Fruit fly (Drosophila melanogaster) whole organism, embryonic: ENCODE results near the gene CG17329.
A peak's percentile ranks its signal among the peaks of the same experiment; 100 is the strongest.

Experiments used
- CG1024 ChIP-seq: fragments of 200-800 bp; sonication (Bioruptor generic); IDR thresholded peaks from 2 replicates; pipeline ENCODE4 v1.3.6; 2022; ENCODE audit warnings: missing biosample characterization, missing genetic modification characterization
- CG17912 ChIP-seq: fragments of 200-800 bp; sonication (Bioruptor generic); optimal IDR thresholded peaks from 2 replicates; lab custom pipeline; 2018; ENCODE audit warnings: missing biosample characterization, mild to moderate bottlenecking, missing genetic modification characterization
- CG2120 ChIP-seq: fragments of 200-800 bp; sonication (Bioruptor generic); optimal IDR thresholded peaks from 3 replicates; lab custom pipeline; 2016; ENCODE audit warnings: missing biosample characterization, missing genetic modification characterization
- CG4707 ChIP-seq: fragments of 200-800 bp; sonication (Bioruptor generic); optimal IDR thresholded peaks from 2 replicates; lab custom pipeline; 2018; ENCODE audit warnings: missing biosample characterization, mild to moderate bottlenecking, missing genetic modification characterization, moderate library complexity
- CG7839 ChIP-seq: fragments of 200-800 bp; sonication (Bioruptor generic); optimal IDR thresholded peaks from 3 replicates; lab custom pipeline; 2018; ENCODE audit warnings: missing biosample characterization, mild to moderate bottlenecking, missing genetic modification characterization, moderate library complexity
- CG8388 ChIP-seq: fragments of 200-800 bp; sonication (Bioruptor generic); optimal IDR thresholded peaks from 2 replicates; lab custom pipeline; 2019; ENCODE audit warnings: missing biosample characterization, mild to moderate bottlenecking, missing genetic modification characterization, moderate library complexity
- Doc2 ChIP-seq: fragments of 200-800 bp; sonication (Bioruptor generic); IDR thresholded peaks from 2 replicates; pipeline ENCODE4 v1.3.6; 2022; ENCODE audit warnings: missing biosample characterization, missing genetic modification characterization
- Ets65A ChIP-seq: fragments of 200-800 bp; sonication (Bioruptor generic); peaks from one replicate; lab custom pipeline; 2016; ENCODE audit warnings: missing biosample characterization, missing genetic modification characterization
- Hr78 ChIP-seq, 2 experiments: fragments of 200-800 bp in 1 of 2; fragments of >200 bp in 1 of 2; sonication (Bioruptor generic) in 1 of 2; optimal IDR thresholded peaks; 2 replicates each; lab custom pipeline; 2017 to 2019; ENCODE audit warnings: missing biosample characterization in 2 of 2, missing genetic modification characterization in 2 of 2, mild to moderate bottlenecking in 1 of 2, moderate library complexity in 1 of 2
- Stat92E ChIP-seq, 3 experiments: fragments of >200 bp in 2 of 3; fragments of 200-800 bp in 1 of 3; sonication (Bioruptor generic) in 1 of 3; optimal IDR thresholded peaks; 2 replicates each; lab custom pipeline; 2017 to 2019; ENCODE audit warnings: missing biosample characterization in 3 of 3, missing genetic modification characterization in 3 of 3, mild to moderate bottlenecking in 1 of 3, moderate library complexity in 1 of 3
- amos ChIP-seq: fragments of 200-800 bp; sonication (Bioruptor generic); IDR thresholded peaks from 2 replicates; pipeline ENCODE4 v1.3.6; 2022; ENCODE audit warnings: missing biosample characterization, missing genetic modification characterization; ENCODE audit not compliant: partially characterized antibody
- aop ChIP-seq: fragments of 200-800 bp; sonication (Bioruptor generic); IDR thresholded peaks from 2 replicates; pipeline ENCODE4 v1.3.6; 2022; ENCODE audit warnings: missing biosample characterization, missing genetic modification characterization
- en ChIP-seq: fragments of 200-800 bp; sonication (Bioruptor generic); optimal IDR thresholded peaks from 2 replicates; lab custom pipeline; 2016; ENCODE audit warnings: missing biosample characterization, missing genetic modification characterization
- hbn ChIP-seq: fragments of 200-800 bp; sonication (Bioruptor generic); IDR thresholded peaks from 2 replicates; pipeline ENCODE4 v1.3.6; 2022; ENCODE audit warnings: missing biosample characterization, missing genetic modification characterization; ENCODE audit not compliant: partially characterized antibody
- inv ChIP-seq: fragments of 200-800 bp; sonication (Bioruptor generic); IDR thresholded peaks from 2 replicates; pipeline ENCODE4 v1.3.6; 2022; ENCODE audit warnings: missing biosample characterization, missing genetic modification characterization; ENCODE audit not compliant: partially characterized antibody
- jing ChIP-seq: fragments of 200-800 bp; sonication (Bioruptor generic); optimal IDR thresholded peaks from 2 replicates; lab custom pipeline; 2018; ENCODE audit warnings: missing biosample characterization, mild to moderate bottlenecking, missing genetic modification characterization
- ken ChIP-seq: fragments of 200-800 bp; sonication (Bioruptor generic); IDR thresholded peaks from 3 replicates; pipeline ENCODE4 v1.3.6; 2022; ENCODE audit warnings: missing biosample characterization, missing genetic modification characterization
- lab ChIP-seq: fragments of 200-800 bp; sonication (Bioruptor generic); optimal IDR thresholded peaks from 3 replicates; lab custom pipeline; 2017; ENCODE audit warnings: missing biosample characterization, missing genetic modification characterization, mild to moderate bottlenecking, moderate library complexity, missing genetic modification reagents
- lov ChIP-seq, 2 experiments: fragments of 200-800 bp in 1 of 2; fragments of >200 bp in 1 of 2; sonication (Bioruptor generic) in 1 of 2; IDR thresholded peaks in 1 of 2; optimal IDR thresholded peaks in 1 of 2; 2 replicates in 1 of 2; 3 replicates in 1 of 2; pipeline versions ENCODE4 v1.3.6 to Lab custom; 2017 to 2022; ENCODE audit warnings: missing biosample characterization in 1 of 2, missing genetic modification characterization in 1 of 2
- nom ChIP-seq: fragments of 200-800 bp; sonication (Bioruptor generic); optimal IDR thresholded peaks from 2 replicates; lab custom pipeline; 2017; ENCODE audit warnings: missing biosample characterization, missing genetic modification characterization, mild to moderate bottlenecking, moderate library complexity, missing genetic modification reagents
- scrt ChIP-seq: fragments of 200-800 bp; sonication (Bioruptor generic); optimal IDR thresholded peaks from 2 replicates; lab custom pipeline; 2018; ENCODE audit warnings: missing biosample characterization, mild to moderate bottlenecking, missing genetic modification characterization, moderate library complexity
- seq ChIP-seq: fragments of 200-800 bp; sonication (Bioruptor generic); IDR thresholded peaks from 2 replicates; pipeline ENCODE4 v1.3.6; 2022; ENCODE audit warnings: missing biosample characterization, missing genetic modification characterization
- yki ChIP-seq: fragments of >200 bp; optimal IDR thresholded peaks from 3 replicates; lab custom pipeline; 2018
- zen ChIP-seq: fragments of 200-800 bp; sonication (Bioruptor generic); optimal IDR thresholded peaks from 3 replicates; lab custom pipeline; 2018; ENCODE audit warnings: missing biosample characterization, mild to moderate bottlenecking, missing genetic modification characterization, moderate library complexity

The CG17329 gene

DNA sequence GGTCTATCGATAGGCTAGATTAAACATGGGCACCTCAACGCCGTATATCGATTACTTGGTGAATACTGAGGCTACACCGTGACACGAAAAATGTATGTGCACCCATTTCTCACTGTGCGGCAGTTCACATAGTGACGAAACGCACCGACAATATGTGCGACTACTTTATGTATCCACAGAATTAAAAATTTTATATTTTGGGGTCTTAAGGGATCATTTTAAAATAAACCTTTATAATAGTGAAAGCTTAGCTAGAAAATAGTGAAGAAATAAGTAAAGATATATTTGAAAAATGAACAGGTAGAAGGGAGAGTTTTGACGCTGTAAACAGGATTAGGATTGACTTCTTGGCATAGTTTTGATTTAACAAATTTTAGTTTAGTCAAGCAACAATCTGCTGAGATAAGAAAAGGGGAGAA is 38.0 kb downstream of the CG17329 start, which contains the start of gene mRpL4 (continued):
- TF ChIP-seq jing (GFP tag; lab: Kevin White, UChicago) = no peak
- peak; percentile 88 for TF ChIP-seq CG2120
- TF ChIP-seq ken = peak; percentile 65; the same call in 1 of the 3 replicates
- TF ChIP-seq yki (lab: Kevin White, UChicago) = no peak

DNA sequence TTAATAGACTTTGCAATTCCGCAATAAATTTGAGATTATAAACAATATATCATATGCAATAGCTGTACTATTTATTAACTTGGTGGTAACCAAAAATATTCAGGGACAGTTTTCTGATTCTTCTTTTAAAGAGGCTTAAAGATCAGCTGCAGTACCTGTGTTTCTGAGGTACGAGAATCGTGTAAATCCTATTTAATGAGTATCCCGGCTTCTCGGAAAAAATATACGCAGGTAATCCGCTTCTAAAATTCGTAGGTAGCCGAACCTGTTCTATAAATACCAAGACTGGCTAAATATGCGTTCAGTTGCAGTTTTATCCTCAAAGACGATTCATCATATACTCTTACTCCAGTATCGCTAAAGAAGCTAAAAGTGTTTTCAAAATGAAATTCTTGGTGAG is 38.5 kb downstream of the CG17329 start, which contains the start of gene CG4440:
CG4440 (plus strand) TSS at position 301 of the 400 bp plus-strand sequence.
- TF ChIP-seq scrt (no peak), Stat92E (GFP tag; optimal IDR thresholded peaks at IDR 0.05; lab: Kevin White, UChicago) (peak in 1 of 3 experiments; percentile 50), zen (peak; percentile 78)

DNA sequence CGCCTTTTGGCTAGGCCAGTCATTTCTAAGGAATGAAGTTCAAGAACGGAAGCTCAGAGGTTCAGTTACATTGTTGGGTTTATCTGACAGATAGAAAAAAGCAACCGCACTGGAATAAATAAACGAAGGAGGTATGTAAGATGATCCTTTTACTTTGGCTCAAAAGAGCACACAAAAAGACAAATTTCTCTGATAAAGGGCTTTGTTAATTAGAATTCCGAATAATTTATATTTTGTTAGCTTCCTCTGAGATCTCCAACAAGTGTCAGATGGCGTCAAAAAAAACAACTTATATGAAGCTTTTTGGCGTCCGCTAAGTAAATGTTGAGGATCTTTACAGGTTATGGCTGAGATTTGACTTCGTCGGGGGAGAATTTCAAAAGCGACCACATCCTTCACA is 46.7 kb downstream of the CG17329 start, which contains the start of gene CG31817:
CG31817 (minus strand) TSS at position 101 of the 400 bp plus-strand sequence.
- TF ChIP-seq nom (GFP tag; lab: Kevin White, UChicago) = no peak
- no peak for TF ChIP-seq CG1024 (GFP tag; lab: Robert Waterston, UW)
- no peak for TF ChIP-seq CG4707 (GFP tag; lab: Kevin White, UChicago)
- no peak for TF ChIP-seq en (GFP tag; lab: Kevin White, UChicago)
- TF ChIP-seq CG17912 (GFP tag; lab: Kevin White, UChicago) = no peak
- TF ChIP-seq inv (GFP tag; lab: Robert Waterston, UW) = no peak
- TF ChIP-seq aop (GFP tag; lab: Robert Waterston, UW) = no peak
- no peak for TF ChIP-seq CG7839 (tag; lab: Kevin White, UChicago)
- no peak for TF ChIP-seq Doc2 (GFP tag; lab: Robert Waterston, UW)
- TF ChIP-seq seq = no peak
- no peak for TF ChIP-seq lov (optimal IDR thresholded peaks at IDR 0.05; lab: Kevin White, UChicago)
- TF ChIP-seq lov (GFP tag; IDR thresholded peaks at IDR 0.05; lab: Robert Waterston, UW) = no peak
- no peak for TF ChIP-seq hbn (GFP tag; lab: Robert Waterston, UW)
- no peak for TF ChIP-seq amos (GFP tag; lab: Robert Waterston, UW)
- TF ChIP-seq lab (GFP tag; lab: Kevin White, UChicago) = no peak

DNA sequence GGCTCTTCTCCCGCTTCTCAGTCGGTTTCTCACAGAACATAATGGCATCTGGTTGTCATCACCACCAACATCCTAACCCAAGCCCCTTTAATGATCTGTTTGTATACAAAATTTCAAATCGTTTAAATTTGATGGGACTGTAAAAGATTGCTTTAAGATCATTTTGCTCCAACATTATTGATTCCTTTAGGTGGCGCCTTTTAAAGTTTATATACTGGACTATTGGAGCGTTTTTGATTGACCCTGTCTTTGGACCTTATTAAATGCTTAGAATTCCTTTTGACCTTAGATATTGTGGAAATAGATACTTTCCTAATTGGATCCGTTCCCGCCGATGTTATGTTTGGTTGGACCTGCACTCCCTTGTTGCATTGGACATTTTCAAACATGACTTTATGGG is 49.2 kb downstream of the CG17329 start, which contains the start of gene CG42266:
CG42266 (minus strand) TSS at position 101 of the 400 bp plus-strand sequence.
- TF ChIP-seq Hr78 (GFP tag; optimal IDR thresholded peaks at IDR 0.05; lab: Kevin White, UChicago) = no peak
- no peak for TF ChIP-seq CG8388 (GFP tag; lab: Kevin White, UChicago)
- TF ChIP-seq Ets65A = peak; percentile 20
